Worm (Caenorhabditis elegans) whole organism, young adult: ENCODE results near the gene pqn-25.
A peak's percentile ranks its signal among the peaks of the same experiment; 100 is the strongest.

ENCODE experiments used
- B0019.2 ChIP-seq: fragments of 200-800 bp; sonication (Bioruptor generic); conservative IDR thresholded peaks from 2 replicates; pipeline ENCODE4 v1.3.6; 2022; ENCODE audit warnings: missing genetic modification reagents, missing genetic modification characterization, missing compliant biosample characterization
- B0261.1 ChIP-seq: sonication (generic microtip); optimal IDR thresholded peaks from 2 replicates; lab custom pipeline; 2016; ENCODE audit warnings: mild to moderate bottlenecking, missing genetic modification characterization, moderate library complexity, missing compliant biosample characterization
- C06A6.2 ChIP-seq: fragments of 200-800 bp; sonication (Bioruptor generic); conservative IDR thresholded peaks from 2 replicates; pipeline ENCODE4 v1.3.6; 2022; ENCODE audit warnings: missing genetic modification characterization, missing compliant biosample characterization
- C17E4.6 ChIP-seq: fragments of 200-800 bp; sonication (Bioruptor generic); IDR thresholded peaks from 2 replicates; pipeline ENCODE4 v1.3.6; 2022; ENCODE audit warnings: missing genetic modification reagents, missing genetic modification characterization, missing compliant biosample characterization
- F23B12.7 ChIP-seq: sonication (generic microtip); optimal IDR thresholded peaks from 2 replicates; lab custom pipeline; 2017; ENCODE audit warnings: missing genetic modification characterization, mild to moderate bottlenecking, missing compliant biosample characterization, antibody characterized with exemption, moderate library complexity; ENCODE audit not compliant: insufficient read depth
- F49E8.2 ChIP-seq: sonication (generic microtip); optimal IDR thresholded peaks from 3 replicates; lab custom pipeline; 2017; ENCODE audit warnings: missing genetic modification characterization, mild to moderate bottlenecking, missing compliant biosample characterization, antibody characterized with exemption, moderate library complexity; ENCODE audit not compliant: insufficient read depth
- F57A8.1 ChIP-seq: fragments of 200-800 bp; sonication (Bioruptor generic); optimal IDR thresholded peaks from 2 replicates; lab custom pipeline; 2018; ENCODE audit warnings: mild to moderate bottlenecking, missing genetic modification characterization, moderate library complexity, missing compliant biosample characterization
- K11D2.4 ChIP-seq: fragments of 200-800 bp; sonication (Bioruptor generic); IDR thresholded peaks from 2 replicates; pipeline ENCODE4 v1.3.6; 2022; ENCODE audit warnings: missing genetic modification reagents, missing genetic modification characterization, missing compliant biosample characterization
- K12H6.12 ChIP-seq: fragments of 200-800 bp; sonication (Bioruptor generic); optimal IDR thresholded peaks from 2 replicates; lab custom pipeline; 2018; ENCODE audit warnings: mild to moderate bottlenecking, missing genetic modification characterization, missing compliant biosample characterization
- Y67H2A.10 ChIP-seq: fragments of 200-800 bp; sonication (Bioruptor generic); conservative IDR thresholded peaks from 2 replicates; pipeline ENCODE4 v1.3.6; 2022; ENCODE audit warnings: missing genetic modification reagents, missing genetic modification characterization, missing compliant biosample characterization
- ama-1 ChIP-seq, 3 experiments: fragments of 150-350 bp in 1 of 3; sonication (generic microtip) in 2 of 3; optimal IDR thresholded peaks; 2 replicates each; lab custom pipeline; 2014 to 2018; ENCODE audit warnings: missing biosample characterization in 2 of 3, missing genetic modification characterization in 2 of 3, missing genetic modification reagents in 2 of 3
- aptf-2 ChIP-seq: fragments of 200-800 bp; sonication (Bioruptor generic); conservative IDR thresholded peaks from 2 replicates; pipeline ENCODE4 v1.3.6; 2022; ENCODE audit warnings: missing genetic modification reagents, missing genetic modification characterization, missing compliant biosample characterization
- atf-7 ChIP-seq: sonication (generic microtip); optimal IDR thresholded peaks from 2 replicates; lab custom pipeline; 2017; ENCODE audit warnings: mild to moderate bottlenecking, missing genetic modification characterization, missing compliant biosample characterization
- bed-1 ChIP-seq: fragments of 200-800 bp; sonication (Bioruptor generic); IDR thresholded peaks from 2 replicates; pipeline ENCODE4 v1.3.6; 2022; ENCODE audit warnings: missing genetic modification reagents, missing genetic modification characterization, missing compliant biosample characterization
- ccch-3 ChIP-seq: fragments of 200-800 bp; sonication (Bioruptor generic); optimal IDR thresholded peaks from 2 replicates; lab custom pipeline; 2018; ENCODE audit warnings: mild to moderate bottlenecking, missing genetic modification characterization, missing compliant biosample characterization
- cebp-1 ChIP-seq, 2 experiments: fragments of 200-800 bp in 1 of 2; sonication (Bioruptor generic) in 1 of 2; sonication (generic microtip) in 1 of 2; IDR thresholded peaks in 1 of 2; optimal IDR thresholded peaks in 1 of 2; 2 replicates each; pipeline versions ENCODE4 v1.3.6 to Lab custom; 2017 to 2022; ENCODE audit warnings: missing compliant biosample characterization in 2 of 2, missing genetic modification characterization in 2 of 2, mild to moderate bottlenecking in 1 of 2, missing genetic modification reagents in 1 of 2, moderate library complexity in 1 of 2
- ceh-27 ChIP-seq: fragments of 200-800 bp; sonication (Bioruptor generic); optimal IDR thresholded peaks from 2 replicates; lab custom pipeline; 2018; ENCODE audit warnings: mild to moderate bottlenecking, missing genetic modification characterization, moderate library complexity, missing compliant biosample characterization
- chd-7 ChIP-seq: sonication (generic microtip); optimal IDR thresholded peaks from 2 replicates; lab custom pipeline; 2016; ENCODE audit warnings: mild to moderate bottlenecking, missing genetic modification characterization, moderate library complexity, missing compliant biosample characterization
- die-1 ChIP-seq: sonication (generic microtip); optimal IDR thresholded peaks from 2 replicates; lab custom pipeline; 2016; ENCODE audit warnings: missing genotype, mild to moderate bottlenecking, missing genetic modification characterization, missing compliant biosample characterization
- dpl-1 ChIP-seq: fragments of 150-350 bp; optimal IDR thresholded peaks from 2 replicates; lab custom pipeline; 2014; ENCODE audit warnings: missing biosample characterization, missing genetic modification reagents, missing genetic modification characterization
- him-1 ChIP-seq: sonication (generic microtip); optimal IDR thresholded peaks from 2 replicates; lab custom pipeline; 2016; ENCODE audit warnings: missing genotype, missing genetic modification reagents, missing genetic modification characterization, missing compliant biosample characterization
- hmg-1.2 ChIP-seq: fragments of 200-800 bp; sonication (Bioruptor generic); IDR thresholded peaks from 2 replicates; pipeline ENCODE4 v1.3.6; 2022; ENCODE audit warnings: missing genetic modification reagents, missing genetic modification characterization, missing compliant biosample characterization
- hmg-20 ChIP-seq: fragments of 200-800 bp; sonication (Bioruptor generic); IDR thresholded peaks from 2 replicates; pipeline ENCODE4 v1.3.6; 2022; ENCODE audit warnings: missing genetic modification reagents, missing genetic modification characterization, missing compliant biosample characterization
- hrde-1 ChIP-seq: sonication (generic microtip); optimal IDR thresholded peaks from 2 replicates; lab custom pipeline; 2016; ENCODE audit warnings: missing genetic modification characterization, mild to moderate bottlenecking, missing compliant biosample characterization, moderate library complexity, missing genotype, missing genetic modification reagents, borderline replicate concordance
- let-526 ChIP-seq: fragments of 200-800 bp; sonication (Bioruptor generic); IDR thresholded peaks from 2 replicates; pipeline ENCODE4 v1.3.6; 2022; ENCODE audit warnings: missing genetic modification reagents, missing genetic modification characterization, missing compliant biosample characterization
- let-607 ChIP-seq, 2 experiments: fragments of 200-800 bp in 1 of 2; sonication (Bioruptor generic) in 1 of 2; sonication (generic microtip) in 1 of 2; optimal IDR thresholded peaks; 2 replicates each; lab custom pipeline; 2016 to 2018; ENCODE audit warnings: mild to moderate bottlenecking in 2 of 2, missing compliant biosample characterization in 2 of 2, missing genetic modification characterization in 2 of 2, moderate library complexity in 2 of 2, missing genotype in 1 of 2
- lin-35 ChIP-seq, 3 experiments: fragments of 150-350 bp in 2 of 3; sonication (generic microtip) in 1 of 3; optimal IDR thresholded peaks; 2 replicates each; lab custom pipeline; 2014 to 2018; ENCODE audit warnings: missing biosample characterization in 3 of 3, missing genetic modification characterization in 3 of 3, missing genetic modification reagents in 3 of 3
- lin-54 ChIP-seq: fragments of 200-800 bp; sonication (Bioruptor generic); optimal IDR thresholded peaks from 2 replicates; lab custom pipeline; 2018; ENCODE audit warnings: mild to moderate bottlenecking, missing genetic modification characterization, missing compliant biosample characterization
- madf-8 ChIP-seq: fragments of 200-800 bp; sonication (Bioruptor generic); conservative IDR thresholded peaks from 2 replicates; pipeline ENCODE4 v1.3.6; 2022; ENCODE audit warnings: missing genetic modification reagents, missing genetic modification characterization, missing compliant biosample characterization
- mcd-1 ChIP-seq: fragments of 200-800 bp; sonication (Bioruptor generic); IDR thresholded peaks from 2 replicates; pipeline ENCODE4 v1.3.6; 2022; ENCODE audit warnings: missing genetic modification reagents, missing genetic modification characterization, missing compliant biosample characterization
- mel-28 ChIP-seq: sonication (generic microtip); optimal IDR thresholded peaks from 2 replicates; lab custom pipeline; 2016; ENCODE audit warnings: borderline replicate concordance, mild to moderate bottlenecking, missing genetic modification characterization, missing compliant biosample characterization
- nfya-1 ChIP-seq: sonication (generic microtip); optimal IDR thresholded peaks from 2 replicates; lab custom pipeline; 2017; ENCODE audit warnings: antibody characterized with exemption, missing compliant biosample characterization, missing genetic modification characterization, borderline replicate concordance; ENCODE audit not compliant: insufficient read depth
- nhr-27 ChIP-seq: fragments of 200-800 bp; sonication (Bioruptor generic); optimal IDR thresholded peaks from 2 replicates; lab custom pipeline; 2018; ENCODE audit warnings: mild to moderate bottlenecking, missing genetic modification characterization, moderate library complexity, missing compliant biosample characterization
- nhr-80 ChIP-seq: sonication (generic microtip); optimal IDR thresholded peaks from 2 replicates; lab custom pipeline; 2016; ENCODE audit warnings: missing genetic modification characterization, missing compliant biosample characterization
- nhr-90 ChIP-seq: sonication (generic microtip); optimal IDR thresholded peaks from 2 replicates; lab custom pipeline; 2016; ENCODE audit warnings: missing genotype, mild to moderate bottlenecking, missing genetic modification characterization, missing compliant biosample characterization
- pbrm-1 ChIP-seq: fragments of 200-800 bp; sonication (Bioruptor generic); IDR thresholded peaks from 2 replicates; pipeline ENCODE4 v1.3.6; 2022; ENCODE audit warnings: missing genetic modification reagents, missing genetic modification characterization, missing compliant biosample characterization
- rcor-1 ChIP-seq: fragments of 200-800 bp; sonication (Bioruptor generic); IDR thresholded peaks from 2 replicates; pipeline ENCODE4 v1.3.6; 2022; ENCODE audit warnings: missing genetic modification reagents, missing genetic modification characterization, missing compliant biosample characterization
- repo-1 ChIP-seq: sonication (generic microtip); optimal IDR thresholded peaks from 2 replicates; lab custom pipeline; 2017; ENCODE audit warnings: mild to moderate bottlenecking, missing genetic modification characterization, missing compliant biosample characterization
- snpc-1.3 ChIP-seq: sonication (generic microtip); optimal IDR thresholded peaks from 2 replicates; lab custom pipeline; 2017; ENCODE audit warnings: missing genetic modification characterization, mild to moderate bottlenecking, missing compliant biosample characterization, antibody characterized with exemption, moderate library complexity, missing genotype, missing genetic modification reagents; ENCODE audit not compliant: insufficient read depth
- tbp1 ChIP-seq: fragments of 200-800 bp; sonication (Bioruptor generic); optimal IDR thresholded peaks from 2 replicates; lab custom pipeline; 2018; ENCODE audit warnings: mild to moderate bottlenecking, missing genetic modification characterization, missing compliant biosample characterization
- tlf-1 ChIP-seq: fragments of 200-800 bp; sonication (Bioruptor generic); optimal IDR thresholded peaks from 2 replicates; lab custom pipeline; 2018; ENCODE audit warnings: mild to moderate bottlenecking, missing genetic modification characterization, missing compliant biosample characterization
- unc-62 ChIP-seq: fragments of 150-350 bp; optimal IDR thresholded peaks from 2 replicates; lab custom pipeline; 2014; ENCODE audit warnings: missing biosample characterization, missing genetic modification reagents, missing genetic modification characterization
- ztf-22 ChIP-seq: fragments of 200-800 bp; sonication (Bioruptor generic); optimal IDR thresholded peaks from 2 replicates; lab custom pipeline; 2018; ENCODE audit warnings: mild to moderate bottlenecking, missing genetic modification characterization, moderate library complexity, missing compliant biosample characterization

Gene pqn-25

DNA sequence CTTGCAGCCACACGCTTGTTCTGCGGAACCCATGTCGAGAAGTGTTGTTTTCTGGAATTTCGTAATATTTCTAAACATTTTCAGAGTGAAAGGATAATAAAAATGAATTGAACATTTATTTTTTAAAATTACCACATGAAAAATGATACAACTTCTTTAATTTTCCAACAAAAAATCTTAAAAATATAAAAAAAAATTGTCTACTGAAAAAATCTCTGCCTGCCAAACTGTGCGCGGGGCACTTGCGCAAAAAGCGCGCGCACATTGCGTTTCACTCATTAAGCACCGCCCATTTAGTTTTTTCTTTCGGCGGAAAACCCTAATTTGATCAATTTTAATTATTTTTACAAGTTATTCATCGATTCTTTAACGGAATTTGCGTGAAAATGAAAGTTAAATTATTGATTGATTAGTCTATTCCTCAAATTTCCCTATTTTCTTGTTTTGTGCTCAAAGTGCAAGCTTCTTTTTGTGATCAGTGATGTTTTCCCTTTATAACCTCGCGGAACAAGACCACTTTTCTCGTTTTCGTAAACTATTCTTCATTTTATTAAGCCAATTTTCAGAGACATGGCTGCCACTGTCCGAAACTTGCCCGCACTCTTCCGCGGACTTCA is 42.6 kb upstream of the pqn-25 start, which contains the start of the genes nmad-1 and hach-1 (continued):
- TF ChIP-seq ceh-27 (GFP tag; lab: Kevin White, UChicago) (peak; percentile 61), hrde-1 (tag; lab: Kevin White, UChicago) (no peak), him-1 (tag; lab: Kevin White, UChicago) (peak; percentile 5), lin-54 (GFP tag; lab: Kevin White, UChicago) (peak; percentile 81), bed-1 (GFP tag; lab: Robert Waterston, UW) (no peak), ztf-22 (no peak), rcor-1 (GFP tag; lab: Robert Waterston, UW) (peak; percentile 58), unc-62 (GFP tag; lab: Kevin White, UChicago) (no peak), dpl-1 (GFP tag; lab: Kevin White, UChicago) (no peak), snpc-1.3 (tag; lab: Kevin White, UChicago) (peak; percentile 93), ama-1 (optimal IDR thresholded peaks at IDR 0.05; lab: Kevin White, UChicago) (no peak), ama-1 (GFP tag; optimal IDR thresholded peaks at IDR 0.05; lab: Kevin White, UChicago) (peak in 1 of 2 experiments; percentile 31), die-1 (peak; percentile 55), F49E8.2 (no peak), K11D2.4 (GFP tag; lab: Robert Waterston, UW) (no peak), hmg-1.2 (GFP tag; lab: Robert Waterston, UW) (peak; percentile 58), hmg-20 (GFP tag; lab: Robert Waterston, UW) (no peak), aptf-2 (GFP tag; lab: Robert Waterston, UW) (no peak), nhr-27 (no peak), B0261.1 (tag; lab: Kevin White, UChicago) (no peak), let-526 (GFP tag; lab: Robert Waterston, UW) (no peak), C17E4.6 (GFP tag; lab: Robert Waterston, UW) (no peak), K12H6.12 (tag; lab: Kevin White, UChicago) (no peak), madf-8 (GFP tag; lab: Robert Waterston, UW) (peak; percentile 37; the same call in 1 of the 2 replicates), B0019.2 (GFP tag; lab: Robert Waterston, UW) (no peak)

DNA sequence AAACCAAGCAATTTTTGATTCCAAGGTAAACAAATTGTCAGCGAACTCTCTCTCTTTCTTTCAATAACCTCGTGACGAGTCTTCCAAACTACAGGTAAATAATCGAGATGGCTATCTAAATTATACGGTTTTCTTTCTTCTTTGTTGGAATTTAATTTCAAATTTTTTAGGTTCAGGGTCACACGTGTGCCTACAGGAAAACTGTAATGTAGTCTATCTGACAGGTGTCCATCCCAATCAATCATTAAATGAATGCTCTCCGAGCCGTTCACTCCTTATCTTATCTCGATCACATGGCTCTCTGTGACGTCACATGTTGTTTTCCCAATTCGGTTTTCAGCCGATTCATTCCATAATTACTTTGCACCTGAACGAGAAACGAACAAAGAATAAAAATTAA is 40.7 kb upstream of the pqn-25 start:
- TF ChIP-seq C06A6.2 (GFP tag; lab: Robert Waterston, UW) (no peak), nhr-80 (tag; lab: Kevin White, UChicago) (peak; percentile 78), repo-1 (tag; lab: Kevin White, UChicago) (peak; percentile 19), nhr-90 (tag; lab: Kevin White, UChicago) (peak; percentile 53), pbrm-1 (GFP tag; lab: Robert Waterston, UW) (no peak), cebp-1 (GFP tag; IDR thresholded peaks at IDR 0.05; lab: Robert Waterston, UW) (0 out of 2 replicates have a peak, but pooled peaks have one; percentile 17), cebp-1 (tag; optimal IDR thresholded peaks at IDR 0.05; lab: Kevin White, UChicago) (peak; percentile 64), nfya-1 (tag; lab: Kevin White, UChicago) (no peak), ccch-3 (no peak), tbp1 (GFP tag; lab: Kevin White, UChicago) (peak; percentile 13), tlf-1 (GFP tag; lab: Kevin White, UChicago) (peak; percentile 48), let-607 (tag; optimal IDR thresholded peaks at IDR 0.05; lab: Kevin White, UChicago) (peak; percentile 13 to 83), atf-7 (tag; lab: Kevin White, UChicago) (peak; percentile 64), Y67H2A.10 (GFP tag; lab: Robert Waterston, UW) (no peak), chd-7 (tag; lab: Kevin White, UChicago) (no peak), mcd-1 (GFP tag; lab: Robert Waterston, UW) (peak; percentile 23; the same call in 1 of the 2 replicates), C17E4.6 (GFP tag; lab: Robert Waterston, UW) (no peak), ztf-22 (peak; percentile 44), unc-62 (GFP tag; lab: Kevin White, UChicago) (peak; percentile 90), F57A8.1 (GFP tag; lab: Kevin White, UChicago) (no peak), F23B12.7 (peak; percentile 20), mel-28 (tag; lab: Kevin White, UChicago) (no peak), rcor-1 (GFP tag; lab: Robert Waterston, UW) (no peak), let-526 (GFP tag; lab: Robert Waterston, UW) (0 out of 2 replicates have a peak, but pooled peaks have one; percentile 48), K12H6.12 (tag; lab: Kevin White, UChicago) (no peak), lin-35 (GFP tag; optimal IDR thresholded peaks at IDR 0.05; lab: Kevin White, UChicago) (no peak)
